Fruit fly (Drosophila melanogaster) whole organism: ENCODE results near the gene CG4004.

Source experiments
- EcR ChIP-seq, 2 experiments: fragments of >200 bp; optimal IDR thresholded peaks; 2 replicates each; lab custom pipeline; 2017; ENCODE audit warnings: missing biosample characterization in 2 of 2, missing genetic modification characterization in 2 of 2, missing genetic modification reagents in 2 of 2
- pan ChIP-seq: fragments of >200 bp; optimal IDR thresholded peaks from 2 replicates; lab custom pipeline; 2017

dm6 chrX:12754348-12754733, 10.3 kb downstream of the CG4004 start:
- TF ChIP-seq EcR (GFP tag; optimal IDR thresholded peaks at IDR 0.05; lab: Kevin White, UChicago): no peak
- TF ChIP-seq pan (lab: Kevin White, UChicago): no peak
